Worm (Caenorhabditis elegans): ENCODE measurements around the gene try-14.
A peak's percentile ranks its signal among the peaks of the same experiment; 100 is the strongest.

Gene try-14

DNA sequence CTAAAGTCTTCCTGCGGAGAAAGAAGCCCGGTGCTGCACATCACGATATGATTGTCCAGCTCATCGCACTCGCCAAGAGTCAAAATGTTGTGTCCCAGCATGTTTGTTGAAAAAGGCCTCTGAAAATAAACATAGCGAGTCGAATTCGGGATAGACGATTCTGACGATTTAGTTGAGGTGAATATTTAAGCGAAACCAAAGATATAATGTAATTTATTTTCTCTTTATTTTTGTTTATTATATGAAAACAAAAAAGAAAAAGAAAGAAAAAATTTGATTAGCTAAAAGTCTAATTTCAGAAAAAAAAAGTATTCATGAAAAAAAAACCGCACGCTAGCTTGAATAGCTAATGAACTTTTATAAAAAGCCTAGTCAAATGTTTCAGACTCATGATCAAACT is 37.2 kb upstream of the try-14 start, which contains the start of gene ceh-14:
Gene ceh-14 (minus strand): TSS at position 101 of the 400 bp plus-strand sequence.
- no peak for TF ChIP-seq pax-3 (tag; optimal IDR thresholded peaks at IDR 0.05)
- TF ChIP-seq pqm-1 (tag; optimal IDR thresholded peaks at IDR 0.05), result no peak
- TF ChIP-seq ceh-8 (GFP tag; optimal IDR thresholded peaks at IDR 0.05), result no peak
- TF ChIP-seq lin-13 (GFP tag; optimal IDR thresholded peaks at IDR 0.05), result no peak
- TF ChIP-seq aha-1 (tag; optimal IDR thresholded peaks at IDR 0.05), result no peak
- no peak for TF ChIP-seq unc-130 (tag; optimal IDR thresholded peaks at IDR 0.05)
- no peak for TF ChIP-seq nhr-11 (tag; optimal IDR thresholded peaks at IDR 0.05)
- no peak for TF ChIP-seq fkh-4 (tag; optimal IDR thresholded peaks at IDR 0.05; ENCODE audit: borderline replicate concordance)
- no peak for TF ChIP-seq sptf-1 (tag; optimal IDR thresholded peaks at IDR 0.05)
- no peak for TF ChIP-seq blmp-1 (tag; optimal IDR thresholded peaks at IDR 0.05)
- no peak for TF ChIP-seq lin-15B (tag; optimal IDR thresholded peaks at IDR 0.05)
- TF ChIP-seq ceh-90 (tag; optimal IDR thresholded peaks at IDR 0.05), result no peak
- no peak for TF ChIP-seq isw-1 (GFP tag; IDR thresholded peaks at IDR 0.05)
- TF ChIP-seq zag-1 (tag; optimal IDR thresholded peaks at IDR 0.05), result no peak
- no peak for TF ChIP-seq nhr-20 (tag; optimal IDR thresholded peaks at IDR 0.05)
- no peak for TF ChIP-seq tbx-2 (tag; optimal IDR thresholded peaks at IDR 0.05)
- no peak for TF ChIP-seq nhr-19 (GFP tag; conservative IDR thresholded peaks at IDR 0.05)

DNA sequence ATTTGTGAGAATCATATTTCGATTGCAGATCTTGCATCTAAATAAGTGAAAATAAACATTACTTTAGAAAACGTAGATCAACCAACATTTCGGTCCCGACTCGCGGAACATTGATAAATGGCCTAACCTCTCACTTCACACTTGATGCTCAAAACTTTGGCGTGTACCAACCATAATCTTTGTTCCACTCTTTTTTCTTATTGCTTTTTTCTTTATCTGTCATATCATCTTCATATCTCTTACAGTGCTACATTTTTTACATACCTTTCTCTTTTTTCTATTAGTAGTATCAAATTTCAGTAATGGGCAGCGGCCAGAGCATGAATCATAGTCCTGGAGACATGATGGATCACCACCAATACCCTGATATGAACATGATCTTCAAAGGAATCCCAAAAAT is 29.9 kb upstream of the try-14 start, which contains the start of gene F46C8.3:
Gene F46C8.3 (plus strand): TSS at position 301 of the 400 bp plus-strand sequence.
- TF ChIP-seq efl-1 (optimal IDR thresholded peaks at IDR 0.05) (no peak), efl-1 (GFP tag; optimal IDR thresholded peaks at IDR 0.05 in 1 of 2) (peak in 1 of 2 experiments; percentile 56), nhr-12 (tag; optimal IDR thresholded peaks at IDR 0.05) (no peak)

DNA sequence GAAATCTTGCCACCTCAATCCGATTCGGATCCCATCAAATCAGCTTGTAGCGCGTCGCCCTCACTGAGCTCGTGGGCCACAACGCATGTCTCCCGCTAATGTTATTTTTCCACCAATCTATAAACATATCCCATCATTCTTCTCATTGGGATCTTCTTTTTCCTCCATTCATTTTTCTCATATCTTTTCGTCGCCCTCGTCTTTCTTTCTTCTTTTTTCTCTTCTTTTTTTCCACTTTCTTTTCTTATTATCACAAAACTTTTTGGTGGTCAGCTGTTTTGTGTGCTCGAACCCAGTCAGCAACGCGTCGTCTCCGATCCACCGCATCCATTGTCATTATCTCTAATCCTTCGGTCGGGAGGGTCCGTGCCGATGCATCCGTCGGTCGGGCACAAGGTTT is 28.4 kb upstream of the try-14 start:
- TF ChIP-seq nhr-71 (tag; optimal IDR thresholded peaks at IDR 0.05), result peak; percentile 82
- peak in 1 of 2 experiments; percentile 32 for TF ChIP-seq lsy-2 (tag; optimal IDR thresholded peaks at IDR 0.05)
- TF ChIP-seq vab-15 (tag; optimal IDR thresholded peaks at IDR 0.05), result no peak
- TF ChIP-seq nhr-20 (tag; optimal IDR thresholded peaks at IDR 0.05), result peak; percentile 33
- TF ChIP-seq pag-3 (tag; optimal IDR thresholded peaks at IDR 0.05; ENCODE audit: borderline replicate concordance, insufficient read depth), result peak; percentile 36
- peak; percentile 73 for TF ChIP-seq rnt-1 (tag; optimal IDR thresholded peaks at IDR 0.05)
- peak; percentile 82 for TF ChIP-seq lin-14 (GFP tag; optimal IDR thresholded peaks at IDR 0.05)
- TF ChIP-seq nhr-12 (tag; optimal IDR thresholded peaks at IDR 0.05), result no peak
- TF ChIP-seq nhr-19 (GFP tag; conservative IDR thresholded peaks at IDR 0.05), result peak; percentile 36
- TF ChIP-seq efl-3 (GFP tag; optimal IDR thresholded peaks at IDR 0.05), result no peak
- TF ChIP-seq alr-1 (tag; optimal IDR thresholded peaks at IDR 0.05; ENCODE audit: borderline replicate concordance), result no peak
- no peak for TF ChIP-seq lin-15B (tag; optimal IDR thresholded peaks at IDR 0.05)
- peak; percentile 37 for TF ChIP-seq snu-23 (GFP tag; optimal IDR thresholded peaks at IDR 0.05)

DNA sequence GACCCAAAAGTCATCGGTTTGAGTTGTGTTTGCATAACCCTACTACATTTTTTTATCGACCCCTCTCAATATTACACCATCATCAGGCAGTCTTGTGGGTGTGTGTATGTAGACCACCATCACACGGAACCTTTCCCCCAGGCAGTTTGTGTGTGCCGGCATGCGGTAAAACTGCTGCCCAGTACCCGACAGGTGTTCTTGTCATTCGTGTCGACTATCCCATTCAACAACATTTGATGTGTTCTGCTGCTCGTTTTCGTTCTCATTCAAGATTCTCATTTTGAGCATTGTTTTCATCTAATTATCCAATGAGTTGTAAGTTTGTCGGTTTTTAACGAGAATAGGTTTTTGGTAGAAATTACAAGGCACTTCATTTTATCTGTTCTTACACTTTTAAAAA is 27.2 kb upstream of the try-14 start:
- TF ChIP-seq rnt-1 (tag; optimal IDR thresholded peaks at IDR 0.05) (peak; percentile 45), efl-1 (optimal IDR thresholded peaks at IDR 0.05) (no peak), efl-1 (GFP tag; optimal IDR thresholded peaks at IDR 0.05 in 1 of 2) (peak in 1 of 2 experiments; percentile 42), isw-1 (GFP tag; IDR thresholded peaks at IDR 0.05) (no peak), nhr-90 (tag; optimal IDR thresholded peaks at IDR 0.05; ENCODE audit: poor library complexity) (no peak), ceh-63 (GFP tag; optimal IDR thresholded peaks at IDR 0.05) (no peak), sox-4 (tag; optimal IDR thresholded peaks at IDR 0.05) (no peak)

DNA sequence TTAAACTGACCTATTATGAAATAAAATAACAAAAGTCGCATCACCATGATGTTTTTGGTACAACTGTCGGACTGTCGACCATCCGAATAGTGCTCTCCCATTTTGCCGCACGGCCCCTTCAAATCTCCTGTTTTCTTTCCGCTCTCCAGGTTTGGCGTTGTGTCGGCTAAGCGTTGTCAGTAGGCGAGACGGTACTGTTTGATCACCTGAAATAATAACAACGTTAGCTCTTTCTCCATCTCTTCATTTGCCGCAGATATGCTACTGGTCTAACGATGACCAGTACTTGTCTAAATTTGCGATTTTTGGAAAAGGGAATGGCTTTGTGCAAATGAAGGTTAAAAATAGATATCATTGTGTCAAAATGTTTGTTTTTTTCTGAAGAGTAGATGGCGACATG is 24.2 kb upstream of the try-14 start, which contains the start of gene chts-1:
Gene chts-1 (minus strand): TSS at position 101 of the 400 bp plus-strand sequence.
- no peak for TF ChIP-seq irx-1 (tag; optimal IDR thresholded peaks at IDR 0.05)

DNA sequence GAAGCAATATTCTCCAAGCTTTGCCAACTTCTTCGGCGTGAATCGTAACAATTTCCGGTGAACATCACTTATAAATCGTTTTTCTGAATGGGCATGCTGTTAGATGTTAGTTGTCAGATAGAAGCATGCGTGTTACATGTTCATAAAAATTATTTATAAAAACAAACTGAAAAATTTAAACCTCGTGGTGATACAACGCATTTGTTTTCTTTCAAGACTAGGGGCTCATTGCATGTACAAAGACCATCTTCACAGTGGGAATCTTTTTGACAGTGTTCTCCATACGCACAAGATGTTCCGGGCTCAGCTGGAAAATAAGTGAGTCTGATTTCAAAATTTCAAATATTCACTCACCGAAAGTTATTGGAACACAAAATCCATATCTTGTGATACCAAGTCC is 17.3 kb upstream of the try-14 start:
- no peak for TF ChIP-seq ama-1 (optimal IDR thresholded peaks at IDR 0.05)
- no peak for TF ChIP-seq dsc-1 (tag; optimal IDR thresholded peaks at IDR 0.05)
- TF ChIP-seq efl-1 (optimal IDR thresholded peaks at IDR 0.05), result no peak
- peak in 1 of 2 experiments; percentile 82 for TF ChIP-seq efl-1 (GFP tag; optimal IDR thresholded peaks at IDR 0.05 in 1 of 2)
